Worm (Caenorhabditis elegans): Measurements from ENCODE around the gene srj-18.

DNA sequence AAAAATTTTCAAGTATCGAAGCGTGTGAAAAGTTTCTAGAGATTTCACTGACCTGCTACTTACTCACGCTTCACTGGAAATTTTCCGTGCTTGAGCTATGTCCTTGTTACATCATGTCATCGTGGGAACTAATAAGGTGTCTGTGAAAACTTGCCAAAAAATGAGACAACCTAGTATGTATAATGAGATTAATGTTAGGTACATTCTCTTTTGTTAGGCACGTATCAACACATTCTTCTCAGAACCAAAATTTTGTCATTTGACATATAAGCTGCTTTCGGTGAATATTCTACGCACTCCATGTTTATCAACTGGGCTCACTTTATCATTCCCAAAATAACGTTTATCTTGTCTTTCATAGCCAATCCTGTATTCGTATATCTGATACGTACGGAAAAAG, at the start of gene srj-18:
- TF ChIP-seq B0310.2 (tag; optimal IDR thresholded peaks at IDR 0.05) (no peak), ets-7 (tag; optimal IDR thresholded peaks at IDR 0.05) (no peak), ama-1 (optimal IDR thresholded peaks at IDR 0.05) (no peak)

Measured in whole organism, early embryonic.